Fruit fly (Drosophila melanogaster) whole organism, pupa: Measurements from ENCODE around the gene CG3698.

Experiments used
- CG10348 ChIP-seq: fragments of 200-800 bp; sonication (Bioruptor generic); IDR thresholded peaks from 2 replicates; pipeline ENCODE4 v1.3.6; 2022; ENCODE audit warnings: missing biosample characterization, missing genetic modification characterization
- CG14655 ChIP-seq: fragments of 200-800 bp; sonication (Bioruptor generic); optimal IDR thresholded peaks from 3 replicates; lab custom pipeline; 2017; ENCODE audit warnings: mild to moderate bottlenecking, missing biosample characterization, missing genetic modification reagents, missing genetic modification characterization
- CG15710 ChIP-seq: fragments of 200-800 bp; sonication (Bioruptor generic); optimal IDR thresholded peaks from 2 replicates; lab custom pipeline; 2018; ENCODE audit warnings: missing biosample characterization, mild to moderate bottlenecking, missing genetic modification characterization, moderate library complexity
- CG8159 ChIP-seq: fragments of 200-800 bp; sonication (Bioruptor generic); optimal IDR thresholded peaks from 3 replicates; lab custom pipeline; 2018; ENCODE audit warnings: missing biosample characterization, mild to moderate bottlenecking, missing genetic modification characterization, moderate library complexity
- D1 ChIP-seq: fragments of 200-800 bp; sonication (Bioruptor generic); optimal IDR thresholded peaks from 2 replicates; lab custom pipeline; 2018; ENCODE audit warnings: missing biosample characterization, mild to moderate bottlenecking, missing genetic modification characterization, moderate library complexity
- EcR ChIP-seq: fragments of 200-800 bp; sonication (Bioruptor generic); optimal IDR thresholded peaks from 3 replicates; lab custom pipeline; 2019; ENCODE audit warnings: missing biosample characterization, missing genetic modification characterization, mild to moderate bottlenecking, moderate library complexity, missing genetic modification reagents
- Pif1A ChIP-seq: fragments of 200-800 bp; sonication (Bioruptor generic); optimal IDR thresholded peaks from 3 replicates; lab custom pipeline; 2016; ENCODE audit warnings: missing biosample characterization, missing genetic modification characterization
- Pif1B ChIP-seq: fragments of 200-800 bp; sonication (Bioruptor generic); optimal IDR thresholded peaks from 3 replicates; lab custom pipeline; 2016; ENCODE audit warnings: missing biosample characterization, missing genetic modification characterization
- Snoo ChIP-seq: fragments of 200-800 bp; sonication (Bioruptor generic); optimal IDR thresholded peaks from 3 replicates; lab custom pipeline; 2017; ENCODE audit warnings: missing biosample characterization, mild to moderate bottlenecking, missing genetic modification characterization, inconsistent platforms
- gl ChIP-seq: fragments of 200-800 bp; sonication (Bioruptor generic); optimal IDR thresholded peaks from 2 replicates; lab custom pipeline; 2018; ENCODE audit warnings: missing biosample characterization, mild to moderate bottlenecking, missing genetic modification characterization

DNA sequence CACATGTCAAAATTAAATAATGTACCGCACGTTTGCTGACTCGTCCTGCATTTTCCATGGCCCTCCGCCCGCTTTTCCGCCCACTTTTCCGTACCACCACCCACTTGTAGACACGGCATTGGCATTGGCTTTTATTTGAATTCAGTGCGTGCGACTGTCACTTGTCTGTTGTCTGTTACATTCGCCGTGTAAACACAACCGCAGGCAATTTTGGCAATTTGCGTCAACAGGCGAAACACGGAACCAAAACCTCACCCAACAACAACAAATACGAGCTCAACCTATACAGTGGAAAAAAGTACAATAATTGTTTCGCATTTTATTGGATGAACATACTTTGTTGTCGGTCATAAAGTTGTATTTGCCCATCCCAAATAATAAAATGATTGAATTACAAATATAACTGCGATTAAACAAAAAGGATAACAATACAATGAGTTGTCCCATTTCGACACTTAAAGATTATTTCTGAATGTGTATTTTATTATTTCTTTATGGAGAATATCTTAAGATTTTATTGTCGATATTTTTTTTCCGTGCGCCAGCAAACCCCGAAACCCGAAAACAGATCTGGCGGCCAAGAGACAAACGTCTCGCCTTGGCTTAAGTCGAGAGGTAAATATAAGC, 50.8 kb downstream of the CG3698 start:
- TF ChIP-seq CG10348 (GFP tag; lab: Robert Waterston, UW), result no peak
- no peak for TF ChIP-seq gl
- no peak for TF ChIP-seq CG15710 (tag; lab: Kevin White, UChicago)
- TF ChIP-seq CG14655 (GFP tag; lab: Kevin White, UChicago), result peak; percentile 5
- TF ChIP-seq Snoo (tag; lab: Kevin White, UChicago), result peak; percentile 4
- no peak for TF ChIP-seq EcR (GFP tag; lab: Kevin White, UChicago)
- no peak for TF ChIP-seq Pif1A (GFP tag; lab: Kevin White, UChicago)
- no peak for TF ChIP-seq Pif1B (GFP tag; lab: Kevin White, UChicago)
- no peak for TF ChIP-seq CG8159 (tag; lab: Kevin White, UChicago)
- no peak for TF ChIP-seq D1 (tag; lab: Kevin White, UChicago)
